Worm (Caenorhabditis elegans) whole organism, L3 larva: ENCODE measurements around the gene cav-2.

Source experiments
- ZK546.5 ChIP-seq: sonication (generic microtip); optimal IDR thresholded peaks from 2 replicates; lab custom pipeline; 2017; ENCODE audit warnings: missing biosample characterization, missing genetic modification characterization
- ama-1 ChIP-seq: fragments of 150-350 bp; optimal IDR thresholded peaks from 2 replicates; lab custom pipeline; 2018
- ceh-16 ChIP-seq: sonication (generic microtip); optimal IDR thresholded peaks from 2 replicates; lab custom pipeline; 2017; ENCODE audit warnings: missing biosample characterization, missing genetic modification characterization
- ceh-28 ChIP-seq: fragments of 150-350 bp; optimal IDR thresholded peaks from 2 replicates; lab custom pipeline; 2014; ENCODE audit warnings: missing biosample characterization, missing genetic modification reagents, missing genetic modification characterization
- ceh-9 ChIP-seq: sonication (generic microtip); optimal IDR thresholded peaks from 2 replicates; lab custom pipeline; 2018; ENCODE audit warnings: missing biosample characterization, missing genetic modification characterization
- egl-27 ChIP-seq: sonication (generic microtip); optimal IDR thresholded peaks from 4 replicates; lab custom pipeline; 2017; ENCODE audit warnings: missing biosample characterization, missing genetic modification reagents, missing genetic modification characterization
- elt-1 ChIP-seq: fragments of 150-350 bp; optimal IDR thresholded peaks from 2 replicates; lab custom pipeline; 2014; ENCODE audit warnings: missing biosample characterization, missing genetic modification characterization
- eor-1 ChIP-seq, 2 experiments: fragments of 150-350 bp; optimal IDR thresholded peaks; 2 replicates each; lab custom pipeline; 2014 to 2018; ENCODE audit warnings: missing biosample characterization in 2 of 2, missing genetic modification characterization in 2 of 2
- nhr-23 ChIP-seq: fragments of 150-350 bp; optimal IDR thresholded peaks from 2 replicates; lab custom pipeline; 2014; ENCODE audit warnings: missing biosample characterization, missing genetic modification reagents, missing genetic modification characterization
- nhr-77 ChIP-seq: fragments of 150-350 bp; optimal IDR thresholded peaks from 2 replicates; lab custom pipeline; 2014; ENCODE audit warnings: missing biosample characterization, missing genetic modification characterization
- pha-4 ChIP-seq: fragments of 150-350 bp; optimal IDR thresholded peaks from 2 replicates; lab custom pipeline; 2014; ENCODE audit warnings: missing biosample characterization, missing genetic modification reagents, missing genetic modification characterization
- skn-1 ChIP-seq: fragments of 150-350 bp; optimal IDR thresholded peaks from 2 replicates; lab custom pipeline; 2014; ENCODE audit warnings: missing biosample characterization, missing genetic modification characterization
- snpc-4 ChIP-seq: fragments of 150-350 bp; optimal IDR thresholded peaks from 2 replicates; lab custom pipeline; 2014; ENCODE audit warnings: missing biosample characterization, missing genetic modification characterization
- ztf-11 ChIP-seq: fragments of 150-350 bp; optimal IDR thresholded peaks from 2 replicates; lab custom pipeline; 2014; ENCODE audit warnings: missing biosample characterization, missing genetic modification characterization

DNA sequence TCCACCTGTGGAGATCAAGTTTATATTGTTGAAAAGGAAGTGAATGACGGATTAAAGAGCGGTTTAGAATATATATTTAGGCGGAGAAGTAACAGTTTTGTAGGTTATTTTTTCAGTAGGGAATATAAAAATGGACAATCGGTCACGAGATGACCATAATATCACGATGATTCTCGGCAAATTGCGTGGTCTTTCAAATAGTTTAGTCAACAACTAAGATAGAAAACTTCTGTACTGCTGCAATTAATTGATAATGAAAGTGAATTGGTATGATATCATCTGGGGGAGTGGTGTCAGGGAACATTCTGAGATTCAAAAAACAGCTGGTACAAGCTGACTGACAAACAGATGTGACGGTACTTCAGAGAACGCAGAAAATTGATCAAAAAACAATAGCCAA is 51.6 kb downstream of the cav-2 start:
- no peak for TF ChIP-seq eor-1 (tag; optimal IDR thresholded peaks at IDR 0.05; lab: Kevin White, UChicago)
- TF ChIP-seq nhr-77 = no peak
- TF ChIP-seq egl-27 (tag; lab: Kevin White, UChicago) = no peak
- no peak for TF ChIP-seq pha-4
- TF ChIP-seq skn-1 = no peak
- TF ChIP-seq ceh-28 (tag; lab: Kevin White, UChicago) = no peak
- TF ChIP-seq ceh-16 (tag; lab: Kevin White, UChicago) = no peak
- no peak for TF ChIP-seq snpc-4 (tag; lab: Kevin White, UChicago)
- no peak for TF ChIP-seq elt-1 (tag; lab: Kevin White, UChicago)
- peak; percentile 44 for TF ChIP-seq nhr-23 (tag; lab: Kevin White, UChicago)
- no peak for TF ChIP-seq ama-1 (lab: Kevin White, UChicago)
- no peak for TF ChIP-seq ceh-9 (tag; lab: Kevin White, UChicago)
- TF ChIP-seq ztf-11 (tag; lab: Kevin White, UChicago) = no peak
- no peak for TF ChIP-seq ZK546.5 (tag; lab: Kevin White, UChicago)
